Worm (Caenorhabditis elegans): ENCODE results near the gene sra-11.

DNA sequence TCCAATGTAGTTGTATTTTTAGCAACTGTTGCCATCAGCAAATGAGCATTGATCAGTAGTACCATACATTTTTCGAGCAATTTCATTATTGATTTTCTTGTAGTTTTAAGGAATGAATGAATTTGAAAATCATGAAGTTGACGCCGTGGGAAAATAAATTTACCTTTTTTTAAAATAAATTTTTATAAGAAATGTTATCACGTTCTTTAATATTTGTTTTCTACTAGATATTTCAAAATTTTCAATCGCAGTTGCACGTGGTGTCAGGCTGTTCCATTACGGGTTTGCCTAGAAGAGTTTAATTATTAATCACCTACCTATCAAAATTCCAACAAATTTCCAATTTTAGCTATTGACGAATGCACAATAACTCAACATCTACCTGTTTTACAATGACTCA is 46.7 kb upstream of the sra-11 start, which contains the start of gene R03D7.8:
- no peak for TF ChIP-seq klf-2 (GFP tag; conservative IDR thresholded peaks at IDR 0.05)
- TF ChIP-seq cog-1 (tag; optimal IDR thresholded peaks at IDR 0.05), result no peak
- no peak for TF ChIP-seq ztf-29 (GFP tag; IDR thresholded peaks at IDR 0.05)
- TF ChIP-seq tab-1 (GFP tag; IDR thresholded peaks at IDR 0.05), result no peak
- no peak for TF ChIP-seq flt-1 (GFP tag; IDR thresholded peaks at IDR 0.05)
- TF ChIP-seq ref-1 (GFP tag; conservative IDR thresholded peaks at IDR 0.05), result no peak
- TF ChIP-seq ztf-23 (GFP tag; IDR thresholded peaks at IDR 0.05), result no peak
- no peak for TF ChIP-seq med-1 (GFP tag; optimal IDR thresholded peaks at IDR 0.05; ENCODE audit: insufficient read depth)
- TF ChIP-seq T22C8.4 (GFP tag; IDR thresholded peaks at IDR 0.05), result no peak
